Fruit fly (Drosophila melanogaster) whole organism, adult: ENCODE results near the gene FipoQ.

Source experiments
- CG11617 ChIP-seq: fragments of 200-800 bp; sonication (Bioruptor generic); optimal IDR thresholded peaks from 2 replicates; lab custom pipeline; 2017; ENCODE audit warnings: mild to moderate bottlenecking, missing biosample characterization, missing genetic modification reagents, missing genetic modification characterization
- CG5204 ChIP-seq: fragments of 200-800 bp; sonication (Bioruptor generic); optimal IDR thresholded peaks from 2 replicates; lab custom pipeline; 2016; ENCODE audit warnings: missing biosample characterization, missing genetic modification characterization
- CG7045 ChIP-seq: fragments of 200-800 bp; sonication (Bioruptor generic); optimal IDR thresholded peaks from 2 replicates; lab custom pipeline; 2017; ENCODE audit warnings: missing biosample characterization, mild to moderate bottlenecking, missing genetic modification characterization
- Crg-1 ChIP-seq: fragments of 200-800 bp; sonication (Bioruptor generic); optimal IDR thresholded peaks from 2 replicates; lab custom pipeline; 2016; ENCODE audit warnings: missing biosample characterization, missing genetic modification characterization
- Mnt ChIP-seq: fragments of 200-800 bp; sonication (Bioruptor generic); optimal IDR thresholded peaks from 2 replicates; lab custom pipeline; 2016; ENCODE audit warnings: missing biosample characterization, mild to moderate bottlenecking, missing genetic modification characterization
- cnc ChIP-seq, 2 experiments: fragments of >200 bp; optimal IDR thresholded peaks; 2 replicates each; lab custom pipeline; 2017
- kay ChIP-seq: fragments of 200-800 bp; sonication (Bioruptor generic); peaks from one replicate; lab custom pipeline; 2016; ENCODE audit warnings: missing biosample characterization, missing genetic modification characterization, borderline replicate concordance
- tj ChIP-seq: fragments of 200-800 bp; sonication (Bioruptor generic); optimal IDR thresholded peaks from 3 replicates; lab custom pipeline; 2017; ENCODE audit warnings: missing biosample characterization, mild to moderate bottlenecking, missing genetic modification characterization, moderate library complexity

dm6 chr3R:29458689-29459136 lies 35.9 kb upstream of the FipoQ start:
- TF ChIP-seq cnc (optimal IDR thresholded peaks at IDR 0.05; lab: Kevin White, UChicago) (no peak), kay (GFP tag; lab: Kevin White, UChicago) (no peak), CG5204 (GFP tag; lab: Kevin White, UChicago) (no peak), CG11617 (GFP tag; lab: Kevin White, UChicago) (no peak), tj (GFP tag; lab: Kevin White, UChicago) (no peak), Crg-1 (no peak), CG7045 (no peak), Mnt (GFP tag; lab: Kevin White, UChicago) (no peak)
